Worm (Caenorhabditis elegans) whole organism, early embryonic: ENCODE results near the gene ptr-14.

Experiments used
- B0310.2 ChIP-seq: sonication (generic microtip); optimal IDR thresholded peaks from 2 replicates; lab custom pipeline; 2016; ENCODE audit warnings: mild to moderate bottlenecking, missing genetic modification characterization, missing compliant biosample characterization
- F13C5.2 ChIP-seq: sonication (generic microtip); optimal IDR thresholded peaks from 2 replicates; lab custom pipeline; 2017; ENCODE audit warnings: mild to moderate bottlenecking, missing genetic modification characterization, inconsistent platforms, missing compliant biosample characterization
- aly-1 ChIP-seq: sonication (generic microtip); optimal IDR thresholded peaks from 2 replicates; lab custom pipeline; 2016; ENCODE audit warnings: missing genetic modification characterization, missing compliant biosample characterization
- ama-1 ChIP-seq: fragments of 150-350 bp; optimal IDR thresholded peaks from 2 replicates; lab custom pipeline; 2014
- ceh-13 ChIP-seq: fragments of 200-800 bp; sonication (Bioruptor generic); optimal IDR thresholded peaks from 2 replicates; lab custom pipeline; 2018; ENCODE audit warnings: mild to moderate bottlenecking, missing genetic modification characterization, missing compliant biosample characterization
- ets-7 ChIP-seq: sonication (generic microtip); optimal IDR thresholded peaks from 2 replicates; lab custom pipeline; 2016; ENCODE audit warnings: missing genotype, missing genetic modification characterization, missing compliant biosample characterization
- flt-1 ChIP-seq: fragments of 200-800 bp; sonication (Bioruptor generic); IDR thresholded peaks from 2 replicates; pipeline ENCODE4 v1.3.6; 2022; ENCODE audit warnings: missing genetic modification characterization, missing compliant biosample characterization
- hmbx-1 ChIP-seq: sonication (generic microtip); optimal IDR thresholded peaks from 2 replicates; lab custom pipeline; 2016; ENCODE audit warnings: mild to moderate bottlenecking, missing genetic modification characterization, missing compliant biosample characterization
- hmg-4 ChIP-seq: fragments of 200-800 bp; sonication (Bioruptor generic); optimal IDR thresholded peaks from 2 replicates; lab custom pipeline; 2018; ENCODE audit warnings: mild to moderate bottlenecking, missing genetic modification characterization, missing compliant biosample characterization
- hnd-1 ChIP-seq: sonication (generic microtip); optimal IDR thresholded peaks from 2 replicates; lab custom pipeline; 2016; ENCODE audit warnings: missing genetic modification characterization, missing compliant biosample characterization
- pes-1 ChIP-seq: fragments of 200-800 bp; sonication (Bioruptor generic); IDR thresholded peaks from 2 replicates; pipeline ENCODE4 v1.3.6; 2022; ENCODE audit warnings: missing genetic modification reagents, missing genetic modification characterization, missing compliant biosample characterization
- scrt-1 ChIP-seq: fragments of 200-800 bp; sonication (Bioruptor generic); IDR thresholded peaks from 2 replicates; pipeline ENCODE4 v1.3.6; 2022; ENCODE audit warnings: missing genetic modification characterization, missing compliant biosample characterization
- sea-1 ChIP-seq: fragments of 200-800 bp; sonication (Bioruptor generic); conservative IDR thresholded peaks from 2 replicates; pipeline ENCODE4 v1.3.6; 2022; ENCODE audit warnings: missing genetic modification characterization, missing compliant biosample characterization
- tbx-37 ChIP-seq: fragments of 200-800 bp; sonication (Bioruptor generic); conservative IDR thresholded peaks from 2 replicates; pipeline ENCODE4 v1.3.6; 2022; ENCODE audit warnings: missing genetic modification reagents, missing genetic modification characterization, missing compliant biosample characterization

- TF ChIP-seq ama-1 (no peak), hnd-1 (no peak), scrt-1 (GFP tag; lab: Robert Waterston, UW) (no peak), hmbx-1 (tag; lab: Kevin White, UChicago) (no peak), tbx-37 (GFP tag; lab: Robert Waterston, UW) (no peak), ceh-13 (GFP tag; lab: Kevin White, UChicago) (no peak), flt-1 (GFP tag; lab: Robert Waterston, UW) (no peak), F13C5.2 (no peak), hmg-4 (GFP tag; lab: Kevin White, UChicago) (no peak), ets-7 (tag; lab: Kevin White, UChicago) (no peak), aly-1 (tag; lab: Kevin White, UChicago) (no peak), sea-1 (GFP tag; lab: Robert Waterston, UW) (no peak), B0310.2 (tag; lab: Kevin White, UChicago) (no peak), pes-1 (GFP tag; lab: Robert Waterston, UW) (no peak)
Measured at ce11 chrIV:10661760-10662159, 46.5 kb downstream of the ptr-14 start, which contains the start of gene fmo-1.
